Worm (Caenorhabditis elegans) whole organism, late embryonic: Measurements from ENCODE around the gene dim-1.

ENCODE experiments used
- C38D4.7 ChIP-seq: fragments of 200-800 bp; sonication (Bioruptor generic); optimal IDR thresholded peaks from 2 replicates; lab custom pipeline; 2018; ENCODE audit warnings: mild to moderate bottlenecking, missing genetic modification characterization, moderate library complexity, missing compliant biosample characterization
- ceh-14 ChIP-seq: sonication (generic microtip); optimal IDR thresholded peaks from 2 replicates; lab custom pipeline; 2016; ENCODE audit warnings: missing genotype, missing genetic modification characterization, missing compliant biosample characterization
- ceh-2 ChIP-seq: sonication (generic microtip); optimal IDR thresholded peaks from 2 replicates; lab custom pipeline; 2016; ENCODE audit warnings: missing genotype, missing genetic modification characterization, missing compliant biosample characterization
- ceh-22 ChIP-seq: sonication (generic microtip); optimal IDR thresholded peaks from 2 replicates; lab custom pipeline; 2017; ENCODE audit warnings: missing biosample characterization, missing genetic modification characterization
- ceh-30 ChIP-seq: fragments of 150-350 bp; optimal IDR thresholded peaks from 2 replicates; lab custom pipeline; 2014; ENCODE audit warnings: missing biosample characterization, missing genetic modification characterization
- ceh-9 ChIP-seq: sonication (generic microtip); optimal IDR thresholded peaks from 2 replicates; lab custom pipeline; 2016; ENCODE audit warnings: mild to moderate bottlenecking, missing genetic modification characterization, inconsistent platforms, missing compliant biosample characterization
- dve-1 ChIP-seq: sonication (generic microtip); optimal IDR thresholded peaks from 2 replicates; lab custom pipeline; 2017; ENCODE audit warnings: antibody characterized with exemption, mild to moderate bottlenecking, missing genetic modification characterization, missing compliant biosample characterization
- ets-4 ChIP-seq: sonication (generic microtip); optimal IDR thresholded peaks from 2 replicates; lab custom pipeline; 2016; ENCODE audit warnings: missing genetic modification characterization, missing compliant biosample characterization
- fkh-10 ChIP-seq: fragments of 150-350 bp; optimal IDR thresholded peaks from 2 replicates; lab custom pipeline; 2014; ENCODE audit warnings: missing biosample characterization, missing genetic modification reagents, missing genetic modification characterization
- hlh-30 ChIP-seq: sonication (generic microtip); optimal IDR thresholded peaks from 2 replicates; lab custom pipeline; 2017; ENCODE audit warnings: antibody characterized with exemption, missing genetic modification characterization, missing compliant biosample characterization; ENCODE audit not compliant: insufficient read depth
- lim-6 ChIP-seq: sonication (generic microtip); optimal IDR thresholded peaks from 2 replicates; lab custom pipeline; 2016; ENCODE audit warnings: missing genetic modification characterization, missing compliant biosample characterization
- nfya-1 ChIP-seq: sonication (generic microtip); optimal IDR thresholded peaks from 2 replicates; lab custom pipeline; 2017; ENCODE audit warnings: missing genetic modification characterization, mild to moderate bottlenecking, missing compliant biosample characterization, antibody characterized with exemption, moderate library complexity
- unc-55 ChIP-seq: sonication (generic microtip); optimal IDR thresholded peaks from 2 replicates; lab custom pipeline; 2017; ENCODE audit warnings: missing biosample characterization, missing genetic modification reagents, missing genetic modification characterization

DNA sequence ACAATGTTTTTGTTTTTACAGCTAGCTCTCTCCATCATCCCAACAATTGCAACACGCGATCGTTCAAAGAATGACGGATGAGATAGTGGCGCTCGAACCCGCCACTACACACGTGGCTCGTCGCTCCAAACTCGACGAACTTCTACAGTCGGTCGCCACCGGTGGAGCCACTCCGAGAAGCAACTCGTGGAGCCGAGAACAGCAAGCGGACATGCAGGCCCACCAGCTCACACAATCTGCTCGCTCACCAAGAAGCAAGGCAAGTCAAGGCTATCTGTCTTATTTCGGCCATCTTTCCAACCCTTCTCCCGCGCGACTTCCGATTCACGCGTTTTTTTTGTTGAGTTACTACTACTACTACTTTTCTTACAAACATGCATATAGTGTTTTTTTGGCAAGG is 54.4 kb downstream of the dim-1 start, which contains the start of the genes F45E1.1 and F45E1.2:
- no peak for TF ChIP-seq C38D4.7
- no peak for TF ChIP-seq ceh-22 (tag; lab: Kevin White, UChicago)
- TF ChIP-seq ceh-9 (tag; lab: Kevin White, UChicago), result no peak
- no peak for TF ChIP-seq dve-1 (tag; lab: Kevin White, UChicago)
- no peak for TF ChIP-seq lim-6
- TF ChIP-seq nfya-1 (tag; lab: Kevin White, UChicago), result no peak
- no peak for TF ChIP-seq fkh-10 (GFP tag; lab: Kevin White, UChicago)
- no peak for TF ChIP-seq unc-55 (GFP tag; lab: Kevin White, UChicago)
- TF ChIP-seq ceh-2 (tag; lab: Kevin White, UChicago), result no peak
- TF ChIP-seq ceh-30 (tag; lab: Kevin White, UChicago), result no peak
- no peak for TF ChIP-seq ceh-14
- TF ChIP-seq ets-4 (tag; lab: Kevin White, UChicago), result no peak
- no peak for TF ChIP-seq hlh-30 (tag; lab: Kevin White, UChicago)
